Worm (Caenorhabditis elegans): Measurements from ENCODE around the gene Y73B3A.11.
"Not testable (repeated sequence)": the region's sequence is repeated elsewhere in the genome, so short reads cannot be mapped to it uniquely, and the experiment has no call there.

DNA sequence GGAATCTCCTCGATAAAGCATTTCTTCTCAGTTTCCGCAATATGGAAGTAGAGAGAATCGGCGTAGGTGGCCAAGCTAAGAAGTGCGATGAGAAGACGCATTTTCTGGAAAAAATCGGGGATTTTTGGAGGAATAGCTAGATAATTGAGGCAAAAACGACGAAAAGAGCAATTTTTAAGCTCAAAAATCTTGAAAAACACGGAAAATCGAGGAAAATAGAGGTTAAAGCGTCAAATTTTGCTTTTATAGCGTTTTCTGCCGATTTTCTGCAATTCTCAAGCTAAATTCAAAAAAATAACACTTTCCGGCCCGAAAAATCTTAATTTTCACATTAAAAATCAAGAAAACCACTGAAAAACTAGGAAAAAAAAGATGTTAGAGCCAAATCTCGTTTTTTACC is 15.1 kb downstream of the Y73B3A.11 start, which contains the start of gene tmed-12:
- TF ChIP-seq fos-1, nhr-12, ztf-4, R02D3.7, nhr-76 (tag; optimal IDR thresholded peaks at IDR 0.05): not testable (repeated sequence)

Data from whole organism, L3 larva.